Worm (Caenorhabditis elegans): ENCODE measurements around the gene srlf-35.

Gene srlf-35

ce11 chrV:502803-503273, 990 bp upstream of the srlf-35 start, which contains the start of gene T01G6.10:
Gene T01G6.10, minus strand, starts transcription at chrV:503223.
- TF ChIP-seq sma-9 (GFP tag; optimal IDR thresholded peaks at IDR 0.05) (no peak), sma-9 (tag; optimal IDR thresholded peaks at IDR 0.05) (no peak)

- TF ChIP-seq nhr-237 (tag; optimal IDR thresholded peaks at IDR 0.05) (no peak), peb-1 (tag; optimal IDR thresholded peaks at IDR 0.05) (no peak), aly-2 (tag; optimal IDR thresholded peaks at IDR 0.05) (no peak), egl-27 (tag; optimal IDR thresholded peaks at IDR 0.05) (no peak), dmd-4 (tag; optimal IDR thresholded peaks at IDR 0.05) (no peak), sem-4 (tag; optimal IDR thresholded peaks at IDR 0.05) (no peak), sma-3 (GFP tag; optimal IDR thresholded peaks at IDR 0.05) (no peak), mdl-1 (tag; optimal IDR thresholded peaks at IDR 0.05) (no peak), fos-1 (tag; optimal IDR thresholded peaks at IDR 0.05) (no peak), Y55F3AM.14 (GFP tag; optimal IDR thresholded peaks at IDR 0.05) (no peak), lin-13 (GFP tag; optimal IDR thresholded peaks at IDR 0.05) (no peak), elt-3 (tag; optimal IDR thresholded peaks at IDR 0.05) (no peak)
These were observed 1.4 kb downstream of the srlf-35 start, which contains the start of gene srlf-19 for ce11 chrV:505191-505590. Gene srlf-19, plus strand, starts transcription at chrV:505491.

- no peak for TF ChIP-seq ztf-1 (GFP tag; conservative IDR thresholded peaks at IDR 0.05)
- no peak for TF ChIP-seq C34F6.9 (tag; optimal IDR thresholded peaks at IDR 0.05)
- TF ChIP-seq skn-1 (tag; optimal IDR thresholded peaks at IDR 0.05): no peak
- no peak for TF ChIP-seq elt-3 (tag; optimal IDR thresholded peaks at IDR 0.05)
- no peak for TF ChIP-seq ztf-11 (tag; optimal IDR thresholded peaks at IDR 0.05)
- no peak for TF ChIP-seq nhr-6 (tag; optimal IDR thresholded peaks at IDR 0.05)
- TF ChIP-seq nhr-129 (tag; optimal IDR thresholded peaks at IDR 0.05): no peak
These were observed 8.6 kb downstream of the srlf-35 start, which contains the start of gene srh-37 for ce11 chrV:512420-512819. Gene srh-37, minus strand, starts transcription at chrV:512520.

- TF ChIP-seq ceh-16 (tag; optimal IDR thresholded peaks at IDR 0.05): no peak
- no peak for TF ChIP-seq sma-3 (GFP tag; optimal IDR thresholded peaks at IDR 0.05)
- no peak for TF ChIP-seq elt-3 (tag; optimal IDR thresholded peaks at IDR 0.05)
- TF ChIP-seq aly-2 (tag; optimal IDR thresholded peaks at IDR 0.05): no peak
- no peak for TF ChIP-seq zag-1 (tag; optimal IDR thresholded peaks at IDR 0.05)
- TF ChIP-seq nhr-12 (tag; optimal IDR thresholded peaks at IDR 0.05): no peak
- TF ChIP-seq F13H6.1 (tag; optimal IDR thresholded peaks at IDR 0.05): no peak
These were observed 15.6 kb downstream of the srlf-35 start, which contains the start of gene nhr-210 for ce11 chrV:519445-519844. Gene nhr-210, minus strand, starts transcription at chrV:519545.

- TF ChIP-seq mdl-1 (tag; optimal IDR thresholded peaks at IDR 0.05) (no peak), nhr-25 (tag; optimal IDR thresholded peaks at IDR 0.05) (no peak), sem-4 (tag; optimal IDR thresholded peaks at IDR 0.05) (no peak), mab-5 (tag; optimal IDR thresholded peaks at IDR 0.05) (no peak), unc-39 (tag; optimal IDR thresholded peaks at IDR 0.05) (no peak)
These were observed 17.7 kb downstream of the srlf-35 start, which contains the start of gene srw-107 for ce11 chrV:521517-521916. Gene srw-107, minus strand, starts transcription at chrV:521617.

ce11 chrV:524058-524457, 20.2 kb downstream of the srlf-35 start, which contains the start of gene lipl-3:
Gene lipl-3, minus strand, starts transcription at chrV:524218.
- TF ChIP-seq mdl-1 (tag; optimal IDR thresholded peaks at IDR 0.05) (no peak), sma-3 (GFP tag; optimal IDR thresholded peaks at IDR 0.05) (no peak), alr-1 (tag; optimal IDR thresholded peaks at IDR 0.05) (no peak), ceh-16 (tag; optimal IDR thresholded peaks at IDR 0.05) (no peak), sma-9 (GFP tag; optimal IDR thresholded peaks at IDR 0.05) (peak; percentile 10), sma-9 (tag; optimal IDR thresholded peaks at IDR 0.05) (no peak)

ce11 chrV:525040-525439, 21.2 kb downstream of the srlf-35 start, which contains the start of gene R11G11.16:
Gene R11G11.16, minus strand, starts transcription at chrV:525140.
- TF ChIP-seq nhr-21 (tag; optimal IDR thresholded peaks at IDR 0.05) (no peak), dmd-4 (tag; optimal IDR thresholded peaks at IDR 0.05) (no peak), zag-1 (tag; optimal IDR thresholded peaks at IDR 0.05) (no peak), C34F6.9 (tag; optimal IDR thresholded peaks at IDR 0.05) (no peak), unc-39 (tag; optimal IDR thresholded peaks at IDR 0.05) (no peak), mdl-1 (tag; optimal IDR thresholded peaks at IDR 0.05) (no peak)
